Worm (Caenorhabditis elegans): ENCODE results near the gene nbs-1.

Gene nbs-1

DNA sequence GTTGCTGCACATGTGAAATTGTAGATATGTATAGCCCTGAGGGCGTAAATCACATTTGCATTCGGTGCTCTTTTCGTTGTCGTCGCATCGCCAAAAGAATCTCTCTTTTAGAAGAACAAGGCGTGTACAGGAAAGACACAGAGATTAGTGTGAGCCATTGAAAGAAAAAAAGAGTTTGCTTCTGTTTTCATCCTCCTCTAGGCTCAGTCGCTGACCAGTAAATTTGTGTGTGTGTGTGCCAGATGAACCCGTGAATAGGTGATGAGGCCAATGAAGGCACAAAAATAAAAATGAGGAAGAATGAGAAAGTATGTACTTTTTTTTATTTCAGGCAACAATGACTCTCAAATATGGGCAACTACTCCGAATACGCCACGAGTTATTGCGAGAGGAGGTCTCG is 16.1 kb upstream of the nbs-1 start, which contains the start of gene mat-2:
Gene mat-2, plus strand, starts transcription at position 301 of the 400 bp plus-strand sequence.
- no peak for TF ChIP-seq efl-1 (optimal IDR thresholded peaks at IDR 0.05)
- TF ChIP-seq efl-1 (GFP tag; optimal IDR thresholded peaks at IDR 0.05 in 1 of 2): peak in 1 of 2 experiments; percentile 68
- no peak for TF ChIP-seq lsy-2 (tag; optimal IDR thresholded peaks at IDR 0.05)

DNA sequence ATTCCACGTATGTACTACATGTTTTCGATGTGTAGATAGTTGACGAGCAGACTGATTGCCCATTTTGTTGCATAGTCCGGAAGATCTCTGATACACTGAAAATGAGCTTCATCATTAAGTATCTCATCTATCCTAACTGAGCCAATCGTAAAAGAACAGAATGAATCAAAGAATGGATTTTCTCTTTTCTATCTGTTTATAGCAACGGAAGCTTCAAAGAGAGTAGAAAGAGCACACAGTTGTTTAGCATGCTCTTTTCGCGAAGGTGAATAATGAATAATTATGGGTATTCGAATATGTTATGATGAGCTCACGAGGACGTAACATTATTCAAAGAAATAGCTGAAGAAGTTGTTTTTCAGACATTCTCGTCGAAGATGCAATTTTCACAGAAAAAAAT is 14.8 kb upstream of the nbs-1 start, which contains the start of gene glb-4:
Gene glb-4, minus strand, starts transcription at position 101 of the 400 bp plus-strand sequence.
- TF ChIP-seq pax-3 (tag; optimal IDR thresholded peaks at IDR 0.05) (no peak), lir-3 (tag; optimal IDR thresholded peaks at IDR 0.05; ENCODE audit: poor library complexity) (no peak), lin-14 (GFP tag; optimal IDR thresholded peaks at IDR 0.05) (peak; percentile 57), C34B4.2 (tag; optimal IDR thresholded peaks at IDR 0.05) (no peak), nhr-71 (tag; optimal IDR thresholded peaks at IDR 0.05) (peak; percentile 18), fkh-10 (GFP tag; optimal IDR thresholded peaks at IDR 0.05) (peak; percentile 7), unc-86 (tag; optimal IDR thresholded peaks at IDR 0.05) (peak; percentile 21), F16B12.6 (tag; optimal IDR thresholded peaks at IDR 0.05) (no peak)

DNA sequence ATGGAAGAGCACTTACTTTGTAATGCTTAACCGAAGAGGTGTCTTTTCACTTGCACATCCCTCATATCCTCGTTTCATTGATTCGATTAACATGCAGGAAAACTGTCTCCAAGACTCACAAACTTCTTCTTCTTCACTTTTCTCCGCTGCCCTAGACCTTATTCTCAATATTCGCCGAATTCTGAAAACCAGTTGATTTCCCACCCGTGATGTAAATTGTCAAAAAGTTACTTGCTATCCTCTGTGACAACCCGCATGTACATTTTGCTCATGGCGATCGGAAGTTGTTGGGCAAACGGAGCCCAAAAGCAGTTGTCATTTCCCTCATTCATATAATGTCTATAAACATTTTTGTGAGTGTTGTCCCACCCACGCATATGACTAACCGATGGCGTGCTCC is 14.1 kb upstream of the nbs-1 start:
- TF ChIP-seq grh-1 (GFP tag; IDR thresholded peaks at IDR 0.05) (no peak), nhr-76 (tag; optimal IDR thresholded peaks at IDR 0.05) (no peak), sptf-1 (tag; optimal IDR thresholded peaks at IDR 0.05) (no peak), fos-1 (tag; optimal IDR thresholded peaks at IDR 0.05) (no peak), ces-1 (GFP tag; optimal IDR thresholded peaks at IDR 0.05) (no peak), dsc-1 (tag; optimal IDR thresholded peaks at IDR 0.05) (no peak), unc-130 (tag; optimal IDR thresholded peaks at IDR 0.05) (no peak), rnt-1 (tag; optimal IDR thresholded peaks at IDR 0.05) (no peak), pax-3 (tag; optimal IDR thresholded peaks at IDR 0.05) (no peak), dpl-1 (GFP tag; optimal IDR thresholded peaks at IDR 0.05) (no peak), pag-3 (tag; optimal IDR thresholded peaks at IDR 0.05; ENCODE audit: borderline replicate concordance, insufficient read depth) (no peak), fkh-4 (tag; optimal IDR thresholded peaks at IDR 0.05; ENCODE audit: borderline replicate concordance) (no peak), F16B12.6 (tag; optimal IDR thresholded peaks at IDR 0.05) (no peak)

- TF ChIP-seq unc-86 (tag; optimal IDR thresholded peaks at IDR 0.05): no peak
- no peak for TF ChIP-seq ceh-88 (GFP tag; IDR thresholded peaks at IDR 0.05)
- TF ChIP-seq fkh-4 (tag; optimal IDR thresholded peaks at IDR 0.05; ENCODE audit: borderline replicate concordance): no peak
These were observed 11.6 kb upstream of the nbs-1 start, which contains the start of gene apc-17 for ce11 chrII:11107828-11108227. Gene apc-17, plus strand, starts transcription at chrII:11108128.

DNA sequence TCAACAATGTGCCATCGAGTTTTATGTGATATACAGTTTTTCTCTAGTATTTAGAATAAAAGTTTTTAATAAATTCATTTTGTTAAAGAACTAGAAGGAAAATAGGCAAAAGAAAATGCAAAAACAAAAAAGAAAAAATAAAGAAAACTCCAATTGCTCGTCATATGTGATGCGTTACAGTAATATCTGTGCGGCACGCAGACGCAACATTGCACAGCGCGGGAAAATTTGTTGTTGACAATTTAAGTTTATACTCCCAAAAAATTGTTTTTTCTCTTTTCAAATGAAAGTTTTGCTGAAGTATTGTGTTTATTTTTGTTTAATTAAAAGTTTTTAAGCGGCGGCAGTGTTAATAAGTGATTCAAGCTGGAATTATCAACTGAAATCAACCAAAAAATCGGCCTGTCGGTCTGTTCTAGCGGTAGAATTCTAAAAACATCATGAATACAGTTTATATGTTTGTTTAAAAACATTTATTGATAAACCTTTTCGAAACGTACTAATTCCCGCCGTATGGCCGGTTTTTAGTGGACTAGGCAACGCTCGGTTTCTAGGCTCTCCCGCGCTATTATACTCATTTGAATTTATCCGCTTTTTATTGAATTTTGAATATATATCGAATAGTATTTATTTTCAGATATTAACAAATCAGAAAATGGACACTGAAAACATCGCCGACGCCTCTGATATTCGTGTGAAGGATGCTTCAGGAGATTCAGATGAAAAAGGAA is 9.9 kb upstream of the nbs-1 start, which contains the start of gene nasp-1:
Gene nasp-1, plus strand, starts transcription at position 632 of the 731 bp plus-strand sequence.
- peak; percentile 72 to 92 for TF ChIP-seq efl-1 (optimal IDR thresholded peaks at IDR 0.05)
- TF ChIP-seq efl-1 (GFP tag; optimal IDR thresholded peaks at IDR 0.05 in 1 of 2): peak; percentile 72 to 96
- TF ChIP-seq lsy-2 (tag; optimal IDR thresholded peaks at IDR 0.05): peak; percentile 54 to 86
- peak; percentile 54 to 80 for TF ChIP-seq lin-35 (GFP tag; optimal IDR thresholded peaks at IDR 0.05)
- TF ChIP-seq sptf-1 (tag; optimal IDR thresholded peaks at IDR 0.05): no peak
- no peak for TF ChIP-seq mab-9 (GFP tag; IDR thresholded peaks at IDR 0.05)
- no peak for TF ChIP-seq swsn-7 (tag; optimal IDR thresholded peaks at IDR 0.05)
- no peak for TF ChIP-seq nhr-76 (tag; optimal IDR thresholded peaks at IDR 0.05)
- TF ChIP-seq ceh-8 (GFP tag; optimal IDR thresholded peaks at IDR 0.05): no peak
- TF ChIP-seq fos-1 (tag; optimal IDR thresholded peaks at IDR 0.05): no peak
- TF ChIP-seq dpl-1 (GFP tag; optimal IDR thresholded peaks at IDR 0.05): peak; percentile 46 to 76 (median 71)
- TF ChIP-seq nhr-90 (tag; optimal IDR thresholded peaks at IDR 0.05; ENCODE audit: poor library complexity): peak; percentile 6
- no peak for TF ChIP-seq ztf-11 (tag; optimal IDR thresholded peaks at IDR 0.05)
- peak; percentile 47 for TF ChIP-seq nhr-85 (tag)
- no peak for TF ChIP-seq jun-1 (tag; optimal IDR thresholded peaks at IDR 0.05)
- no peak for TF ChIP-seq egl-13 (tag; optimal IDR thresholded peaks at IDR 0.05)
- TF ChIP-seq F16B12.6 (tag; optimal IDR thresholded peaks at IDR 0.05): peak; percentile 57
